Worm (Caenorhabditis elegans) whole organism, mixed stage, embryonic: ENCODE measurements around the gene odr-4.

Source experiments
- M03D4.4 ChIP-seq: sonication (generic microtip); optimal IDR thresholded peaks from 2 replicates; lab custom pipeline; 2017; ENCODE audit warnings: mild to moderate bottlenecking, missing genetic modification characterization, missing compliant biosample characterization
- bed-3 ChIP-seq: fragments of 200-800 bp; sonication (Bioruptor generic); optimal IDR thresholded peaks from 3 replicates; lab custom pipeline; 2018; ENCODE audit warnings: mild to moderate bottlenecking, missing genetic modification characterization, moderate library complexity, missing compliant biosample characterization
- blmp-1 ChIP-seq: fragments of 150-350 bp; optimal IDR thresholded peaks from 2 replicates; lab custom pipeline; 2014; ENCODE audit warnings: missing biosample characterization, missing genetic modification characterization
- ceh-39 ChIP-seq: fragments of 150-350 bp; optimal IDR thresholded peaks from 2 replicates; lab custom pipeline; 2014; ENCODE audit warnings: missing biosample characterization, missing genetic modification characterization
- ceh-43 ChIP-seq: fragments of 200-800 bp; sonication (Bioruptor generic); optimal IDR thresholded peaks from 2 replicates; lab custom pipeline; 2018; ENCODE audit warnings: mild to moderate bottlenecking, missing genetic modification characterization, moderate library complexity, missing compliant biosample characterization
- ceh-83 ChIP-seq: fragments of 200-800 bp; sonication (Bioruptor generic); optimal IDR thresholded peaks from 2 replicates; lab custom pipeline; 2018; ENCODE audit warnings: mild to moderate bottlenecking, missing genetic modification characterization, missing compliant biosample characterization
- ces-1 ChIP-seq: fragments of 150-350 bp; optimal IDR thresholded peaks from 2 replicates; lab custom pipeline; 2014; ENCODE audit warnings: missing biosample characterization, missing genetic modification reagents, missing genetic modification characterization
- cnd-1 ChIP-seq: fragments of 200-800 bp; sonication (Bioruptor generic); optimal IDR thresholded peaks from 2 replicates; lab custom pipeline; 2018; ENCODE audit warnings: mild to moderate bottlenecking, missing genetic modification characterization, missing compliant biosample characterization
- drap-1 ChIP-seq: fragments of 200-800 bp; sonication (Bioruptor generic); optimal IDR thresholded peaks from 3 replicates; lab custom pipeline; 2018; ENCODE audit warnings: mild to moderate bottlenecking, missing genetic modification characterization, missing compliant biosample characterization
- elt-1 ChIP-seq: sonication (generic microtip); optimal IDR thresholded peaks from 2 replicates; lab custom pipeline; 2017; ENCODE audit warnings: missing genetic modification characterization, mild to moderate bottlenecking, missing compliant biosample characterization, antibody characterized with exemption, moderate library complexity, borderline replicate concordance; ENCODE audit not compliant: insufficient read depth
- elt-3 ChIP-seq: fragments of 150-350 bp; optimal IDR thresholded peaks from 2 replicates; lab custom pipeline; 2014; ENCODE audit warnings: missing biosample characterization, missing genetic modification characterization
- flh-1 ChIP-seq: fragments of 200-800 bp; sonication (Bioruptor generic); optimal IDR thresholded peaks from 2 replicates; lab custom pipeline; 2018; ENCODE audit warnings: mild to moderate bottlenecking, missing genetic modification characterization, moderate library complexity, missing compliant biosample characterization
- ham-2 ChIP-seq: fragments of 200-800 bp; sonication (Bioruptor generic); optimal IDR thresholded peaks from 2 replicates; lab custom pipeline; 2018; ENCODE audit warnings: mild to moderate bottlenecking, missing genetic modification characterization, missing compliant biosample characterization
- hlh-1 ChIP-seq: fragments of 150-350 bp; optimal IDR thresholded peaks from 2 replicates; lab custom pipeline; 2014; ENCODE audit warnings: missing biosample characterization, missing genetic modification reagents, missing genetic modification characterization
- lin-13 ChIP-seq: fragments of 150-350 bp; optimal IDR thresholded peaks from 2 replicates; lab custom pipeline; 2014; ENCODE audit warnings: missing biosample characterization, missing genetic modification characterization
- lsy-2 ChIP-seq: fragments of 150-350 bp; optimal IDR thresholded peaks from 2 replicates; lab custom pipeline; 2014; ENCODE audit warnings: missing biosample characterization, missing genetic modification characterization
- mab-5 ChIP-seq: fragments of 150-350 bp; optimal IDR thresholded peaks from 2 replicates; lab custom pipeline; 2014; ENCODE audit warnings: missing biosample characterization, missing genetic modification characterization
- mep-1 ChIP-seq: fragments of 150-350 bp; optimal IDR thresholded peaks from 2 replicates; lab custom pipeline; 2017; ENCODE audit warnings: missing biosample characterization, missing genetic modification reagents, missing genetic modification characterization, inconsistent platforms
- mls-2 ChIP-seq: sonication (generic microtip); optimal IDR thresholded peaks from 2 replicates; lab custom pipeline; 2016; ENCODE audit warnings: mild to moderate bottlenecking, missing genetic modification characterization, moderate library complexity, missing compliant biosample characterization
- nhr-12 ChIP-seq: fragments of 150-350 bp; optimal IDR thresholded peaks from 2 replicates; lab custom pipeline; 2014; ENCODE audit warnings: missing biosample characterization, missing genetic modification characterization
- nhr-237 ChIP-seq: fragments of 150-350 bp; optimal IDR thresholded peaks from 2 replicates; lab custom pipeline; 2014; ENCODE audit warnings: missing biosample characterization, missing genetic modification characterization
- nhr-28 ChIP-seq: fragments of 150-350 bp; optimal IDR thresholded peaks from 2 replicates; lab custom pipeline; 2014; ENCODE audit warnings: missing biosample characterization, missing genetic modification characterization
- nhr-76 ChIP-seq: sonication (generic microtip); optimal IDR thresholded peaks from 2 replicates; lab custom pipeline; 2017; ENCODE audit warnings: missing biosample characterization, missing genetic modification characterization
- pha-4 ChIP-seq: fragments of 150-350 bp; optimal IDR thresholded peaks from 2 replicates; lab custom pipeline; 2018; ENCODE audit warnings: missing biosample characterization, missing genetic modification reagents, missing genetic modification characterization
- sem-2 ChIP-seq: fragments of 200-800 bp; sonication (Bioruptor generic); optimal IDR thresholded peaks from 2 replicates; lab custom pipeline; 2018; ENCODE audit warnings: mild to moderate bottlenecking, missing genetic modification characterization, missing compliant biosample characterization
- tbx-8 ChIP-seq: fragments of 200-800 bp; sonication (Bioruptor generic); optimal IDR thresholded peaks from 2 replicates; lab custom pipeline; 2018; ENCODE audit warnings: mild to moderate bottlenecking, missing genetic modification characterization, moderate library complexity, missing compliant biosample characterization
- unc-120 ChIP-seq: sonication (generic microtip); optimal IDR thresholded peaks from 2 replicates; lab custom pipeline; 2017; ENCODE audit warnings: missing genetic modification characterization, missing compliant biosample characterization; ENCODE audit not compliant: poor library complexity, severe bottlenecking
- unc-39 ChIP-seq: fragments of 150-350 bp; optimal IDR thresholded peaks from 2 replicates; lab custom pipeline; 2014; ENCODE audit warnings: missing biosample characterization, missing genetic modification characterization
- unc-62 ChIP-seq: fragments of 150-350 bp; optimal IDR thresholded peaks from 2 replicates; lab custom pipeline; 2014; ENCODE audit warnings: missing biosample characterization, missing genetic modification reagents, missing genetic modification characterization
- zip-8 ChIP-seq: fragments of 150-350 bp; optimal IDR thresholded peaks from 2 replicates; lab custom pipeline; 2014; ENCODE audit warnings: missing biosample characterization, missing genetic modification characterization
- ztf-11 ChIP-seq: fragments of 150-350 bp; optimal IDR thresholded peaks from 2 replicates; lab custom pipeline; 2014; ENCODE audit warnings: missing biosample characterization, missing genetic modification characterization

Gene odr-4

DNA sequence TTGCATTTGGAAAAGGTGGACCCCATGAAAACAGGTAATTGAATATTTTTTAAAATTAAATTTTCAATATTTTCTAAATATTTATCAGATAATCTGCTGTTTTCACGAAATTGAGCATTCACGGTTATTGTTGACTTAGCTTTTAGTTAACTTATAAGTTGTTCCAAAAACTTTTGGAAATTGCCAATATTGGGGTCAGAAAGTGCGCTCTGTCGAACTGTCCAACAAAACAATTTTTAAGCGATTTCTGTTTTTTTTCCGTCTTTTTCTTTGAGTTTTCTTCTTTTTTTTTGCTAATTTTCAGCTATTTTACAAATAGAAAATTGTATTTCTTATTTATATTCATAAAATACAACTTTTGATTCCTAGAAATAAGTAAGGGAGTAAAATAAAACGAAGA, 685 bp downstream of the odr-4 start:
- no peak for TF ChIP-seq bed-3 (GFP tag; lab: Kevin White, UChicago)
- TF ChIP-seq ztf-11: no peak
- no peak for TF ChIP-seq ceh-83 (GFP tag; lab: Kevin White, UChicago)
- TF ChIP-seq ces-1 (GFP tag; lab: Kevin White, UChicago): no peak
- TF ChIP-seq nhr-237 (tag; lab: Kevin White, UChicago): no peak
- TF ChIP-seq unc-39 (tag; lab: Kevin White, UChicago): no peak
- no peak for TF ChIP-seq sem-2 (GFP tag; lab: Kevin White, UChicago)
- TF ChIP-seq nhr-76: no peak
- no peak for TF ChIP-seq blmp-1
- no peak for TF ChIP-seq M03D4.4 (tag; lab: Kevin White, UChicago)
- TF ChIP-seq lsy-2 (tag; lab: Kevin White, UChicago): no peak
- TF ChIP-seq zip-8 (tag; lab: Kevin White, UChicago): no peak
- TF ChIP-seq elt-3 (tag; lab: Kevin White, UChicago): no peak

DNA sequence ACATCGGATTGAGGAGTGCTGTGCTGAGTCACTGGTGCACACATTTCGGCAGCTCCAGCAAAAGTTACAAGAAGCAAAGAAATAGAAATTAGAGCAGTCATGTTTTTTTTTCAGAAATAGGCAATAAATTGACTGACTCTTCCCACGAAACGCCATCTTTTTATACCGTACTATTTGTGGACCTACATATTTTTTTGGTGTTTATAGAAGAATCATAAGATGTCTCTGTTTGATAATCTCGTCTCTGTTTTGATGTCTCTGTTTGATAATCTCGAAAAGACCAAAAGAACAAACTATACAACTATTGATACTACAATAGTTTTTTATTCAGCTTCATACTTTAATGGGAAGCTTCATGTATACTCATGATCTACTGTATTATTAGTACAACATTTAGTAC, 3.8 kb downstream of the odr-4 start, which contains the start of gene Y102E9.3:
Gene Y102E9.3, minus strand, starts transcription at position 101 of the 400 bp plus-strand sequence.
- no peak for TF ChIP-seq bed-3 (GFP tag; lab: Kevin White, UChicago)
- no peak for TF ChIP-seq nhr-12 (tag; lab: Kevin White, UChicago)
- no peak for TF ChIP-seq unc-120 (tag; lab: Kevin White, UChicago)
- no peak for TF ChIP-seq ztf-11
- no peak for TF ChIP-seq nhr-28 (tag; lab: Kevin White, UChicago)
- no peak for TF ChIP-seq unc-62 (GFP tag; lab: Kevin White, UChicago)
- TF ChIP-seq lsy-2 (tag; lab: Kevin White, UChicago): no peak
- no peak for TF ChIP-seq flh-1 (GFP tag; lab: Kevin White, UChicago)
- TF ChIP-seq mep-1 (tag; lab: Kevin White, UChicago): no peak
- TF ChIP-seq mab-5 (tag; lab: Kevin White, UChicago): no peak
- TF ChIP-seq ham-2: no peak
- TF ChIP-seq lin-13: no peak
- no peak for TF ChIP-seq mls-2 (tag; lab: Kevin White, UChicago)
- no peak for TF ChIP-seq unc-39 (tag; lab: Kevin White, UChicago)
- TF ChIP-seq sem-2 (GFP tag; lab: Kevin White, UChicago): no peak
- TF ChIP-seq nhr-237 (tag; lab: Kevin White, UChicago): no peak
- TF ChIP-seq, all 35 proteins: peak for 0

DNA sequence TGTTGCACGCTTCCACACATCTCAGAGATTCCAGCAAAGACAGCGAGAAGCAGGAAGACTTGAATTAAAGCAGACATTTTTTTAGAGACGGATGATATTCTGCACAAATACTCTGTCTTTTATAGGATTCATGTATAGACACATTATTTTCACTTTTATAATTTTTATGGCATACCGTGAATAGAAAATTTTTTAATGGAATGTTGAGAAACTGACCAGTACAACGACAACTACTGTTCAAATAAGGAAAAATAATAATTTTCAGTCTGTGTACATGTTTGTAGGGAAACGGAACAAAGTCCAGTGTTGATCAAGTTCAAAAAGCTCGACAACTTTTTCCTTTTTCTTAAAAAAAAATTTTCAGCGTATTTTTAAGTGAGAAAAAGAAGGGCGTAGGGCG, 6.0 kb downstream of the odr-4 start, which contains the start of gene Y102E9.6:
Gene Y102E9.6, minus strand, starts transcription at position 101 of the 400 bp plus-strand sequence.
- no peak for TF ChIP-seq unc-120 (tag; lab: Kevin White, UChicago)

DNA sequence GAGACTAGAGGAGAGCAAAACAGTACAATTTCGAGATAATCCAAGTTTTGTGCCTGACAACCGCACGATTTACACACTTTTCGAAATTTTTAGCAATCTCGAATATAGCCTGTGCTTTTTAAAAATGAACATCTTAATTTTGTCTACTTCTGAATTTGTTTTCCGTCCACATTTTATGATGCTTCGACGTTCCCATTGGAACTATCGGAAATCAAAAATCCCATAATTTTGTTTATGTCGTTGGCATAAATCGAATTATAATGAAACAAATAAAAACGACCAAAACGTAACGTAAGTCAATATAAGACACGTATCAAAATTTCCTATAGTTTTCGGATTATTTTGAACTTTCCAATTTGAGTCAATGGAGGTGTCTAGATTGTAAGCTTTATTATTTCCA, 6.4 kb downstream of the odr-4 start, which contains the start of gene K07E12.2:
Gene K07E12.2, plus strand, starts transcription at position 301 of the 400 bp plus-strand sequence.
- no peak for TF ChIP-seq ceh-39 (tag; lab: Kevin White, UChicago)
- TF ChIP-seq sem-2 (GFP tag; lab: Kevin White, UChicago): no peak
- TF ChIP-seq drap-1 (GFP tag; lab: Kevin White, UChicago): no peak
- TF ChIP-seq elt-1 (tag; lab: Kevin White, UChicago): no peak
- no peak for TF ChIP-seq nhr-12 (tag; lab: Kevin White, UChicago)
- no peak for TF ChIP-seq mls-2 (tag; lab: Kevin White, UChicago)
- no peak for TF ChIP-seq M03D4.4 (tag; lab: Kevin White, UChicago)
- no peak for TF ChIP-seq mab-5 (tag; lab: Kevin White, UChicago)
- TF ChIP-seq bed-3 (GFP tag; lab: Kevin White, UChicago): no peak
- TF ChIP-seq pha-4 (tag; lab: Kevin White, UChicago): no peak
- no peak for TF ChIP-seq mep-1 (tag; lab: Kevin White, UChicago)
- no peak for TF ChIP-seq ceh-43 (GFP tag; lab: Kevin White, UChicago)
- no peak for TF ChIP-seq hlh-1 (tag; lab: Kevin White, UChicago)
- no peak for TF ChIP-seq unc-120 (tag; lab: Kevin White, UChicago)
- TF ChIP-seq, all 35 proteins: peak for 0

DNA sequence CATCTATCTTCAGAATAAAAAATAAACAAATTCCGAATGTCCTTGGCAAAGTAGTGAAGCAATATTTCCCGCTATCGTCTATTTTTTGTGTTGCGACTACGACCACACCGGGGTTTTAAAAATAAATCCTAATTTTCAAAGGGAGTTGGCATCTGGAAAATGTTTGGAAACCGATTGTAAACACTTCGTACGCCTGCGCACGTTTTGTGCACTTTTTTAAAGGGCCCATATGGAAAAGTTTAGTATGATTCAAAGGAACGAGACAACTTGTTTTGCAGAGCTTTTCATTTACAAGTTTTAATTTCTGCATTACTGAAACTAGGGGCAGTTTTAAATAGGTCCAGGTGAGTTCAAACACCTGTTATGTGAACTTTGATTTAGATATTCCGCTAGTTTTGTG, 9.5 kb downstream of the odr-4 start:
- TF ChIP-seq mls-2 (tag; lab: Kevin White, UChicago) (no peak), unc-120 (tag; lab: Kevin White, UChicago) (no peak), mep-1 (tag; lab: Kevin White, UChicago) (no peak), bed-3 (GFP tag; lab: Kevin White, UChicago) (no peak), cnd-1 (tag; lab: Kevin White, UChicago) (no peak), nhr-12 (tag; lab: Kevin White, UChicago) (no peak), nhr-28 (tag; lab: Kevin White, UChicago) (no peak), flh-1 (GFP tag; lab: Kevin White, UChicago) (no peak), tbx-8 (GFP tag; lab: Kevin White, UChicago) (no peak), sem-2 (GFP tag; lab: Kevin White, UChicago) (no peak), blmp-1 (no peak), nhr-76 (no peak), hlh-1 (tag; lab: Kevin White, UChicago) (no peak), ham-2 (no peak), mab-5 (tag; lab: Kevin White, UChicago) (no peak), pha-4 (tag; lab: Kevin White, UChicago) (no peak), ceh-83 (GFP tag; lab: Kevin White, UChicago) (no peak), M03D4.4 (tag; lab: Kevin White, UChicago) (no peak), ceh-43 (GFP tag; lab: Kevin White, UChicago) (no peak)
- TF ChIP-seq, all 35 proteins: peak for 0
